Worm (Caenorhabditis elegans): ENCODE measurements around the gene gpa-9.

ce11 chrV:12612118-12612517 is 37.0 kb downstream of the gpa-9 start, which contains the start of gene cyc-2.2:
- TF ChIP-seq scrt-1 (GFP tag; IDR thresholded peaks at IDR 0.05) (no peak), ama-1 (optimal IDR thresholded peaks at IDR 0.05) (no peak), ceh-13 (GFP tag; optimal IDR thresholded peaks at IDR 0.05) (no peak), flt-1 (GFP tag; IDR thresholded peaks at IDR 0.05) (no peak), pes-1 (GFP tag; IDR thresholded peaks at IDR 0.05) (no peak), sea-1 (GFP tag; conservative IDR thresholded peaks at IDR 0.05) (no peak), hnd-1 (tag; optimal IDR thresholded peaks at IDR 0.05) (no peak), tbx-11 (GFP tag; IDR thresholded peaks at IDR 0.05) (no peak), tbx-37 (GFP tag; conservative IDR thresholded peaks at IDR 0.05) (no peak), tra-4 (tag; optimal IDR thresholded peaks at IDR 0.05) (no peak), aly-1 (tag; optimal IDR thresholded peaks at IDR 0.05) (no peak)

Measured in whole organism, early embryonic.